Worm (Caenorhabditis elegans) whole organism, young adult: Measurements from ENCODE around the gene W04H10.2.

Experiments used
- B0019.2 ChIP-seq: fragments of 200-800 bp; sonication (Bioruptor generic); conservative IDR thresholded peaks from 2 replicates; pipeline ENCODE4 v1.3.6; 2022; ENCODE audit warnings: missing genetic modification reagents, missing genetic modification characterization, missing compliant biosample characterization
- C06A6.2 ChIP-seq: fragments of 200-800 bp; sonication (Bioruptor generic); conservative IDR thresholded peaks from 2 replicates; pipeline ENCODE4 v1.3.6; 2022; ENCODE audit warnings: missing genetic modification characterization, missing compliant biosample characterization
- C17E4.6 ChIP-seq: fragments of 200-800 bp; sonication (Bioruptor generic); IDR thresholded peaks from 2 replicates; pipeline ENCODE4 v1.3.6; 2022; ENCODE audit warnings: missing genetic modification reagents, missing genetic modification characterization, missing compliant biosample characterization
- D2030.7 ChIP-seq: fragments of 200-800 bp; sonication (Bioruptor generic); IDR thresholded peaks from 2 replicates; pipeline ENCODE4 v1.3.6; 2022; ENCODE audit warnings: missing genetic modification reagents, missing genetic modification characterization, missing compliant biosample characterization
- F23B12.7 ChIP-seq: sonication (generic microtip); optimal IDR thresholded peaks from 2 replicates; lab custom pipeline; 2017; ENCODE audit warnings: missing genetic modification characterization, mild to moderate bottlenecking, missing compliant biosample characterization, antibody characterized with exemption, moderate library complexity; ENCODE audit not compliant: insufficient read depth
- F52B5.7 ChIP-seq: sonication (generic microtip); optimal IDR thresholded peaks from 2 replicates; lab custom pipeline; 2016; ENCODE audit warnings: mild to moderate bottlenecking, missing genetic modification characterization, missing compliant biosample characterization
- Y53F4B.3 ChIP-seq: fragments of 200-800 bp; sonication (Bioruptor generic); IDR thresholded peaks from 2 replicates; pipeline ENCODE4 v1.3.6; 2022; ENCODE audit warnings: missing genetic modification reagents, missing genetic modification characterization, missing compliant biosample characterization
- Y95B8A.8 ChIP-seq: fragments of 200-800 bp; sonication (Bioruptor generic); IDR thresholded peaks from 2 replicates; pipeline ENCODE4 v1.3.6; 2022; ENCODE audit warnings: missing genetic modification reagents, missing genetic modification characterization, missing compliant biosample characterization
- akir-1 ChIP-seq: fragments of 200-800 bp; sonication (Bioruptor generic); optimal IDR thresholded peaks from 2 replicates; lab custom pipeline; 2018; ENCODE audit warnings: mild to moderate bottlenecking, missing genetic modification characterization, moderate library complexity, missing compliant biosample characterization
- ama-1 ChIP-seq, 3 experiments: fragments of 150-350 bp in 1 of 3; sonication (generic microtip) in 2 of 3; optimal IDR thresholded peaks; 2 replicates each; lab custom pipeline; 2014 to 2018; ENCODE audit warnings: missing biosample characterization in 2 of 3, missing genetic modification characterization in 2 of 3, missing genetic modification reagents in 2 of 3
- attf-6 ChIP-seq: fragments of 200-800 bp; sonication (Bioruptor generic); IDR thresholded peaks from 2 replicates; pipeline ENCODE4 v1.3.6; 2022; ENCODE audit warnings: missing genetic modification reagents, missing genetic modification characterization, missing compliant biosample characterization
- ceh-100 ChIP-seq: fragments of 200-800 bp; sonication (Bioruptor generic); IDR thresholded peaks from 2 replicates; pipeline ENCODE4 v1.3.6; 2022; ENCODE audit warnings: missing genetic modification reagents, missing genetic modification characterization, missing compliant biosample characterization
- chd-7 ChIP-seq: sonication (generic microtip); optimal IDR thresholded peaks from 2 replicates; lab custom pipeline; 2016; ENCODE audit warnings: mild to moderate bottlenecking, missing genetic modification characterization, moderate library complexity, missing compliant biosample characterization
- dpl-1 ChIP-seq: fragments of 150-350 bp; optimal IDR thresholded peaks from 2 replicates; lab custom pipeline; 2014; ENCODE audit warnings: missing biosample characterization, missing genetic modification reagents, missing genetic modification characterization
- gei-17 ChIP-seq: fragments of 200-800 bp; sonication (Bioruptor generic); optimal IDR thresholded peaks from 2 replicates; lab custom pipeline; 2018; ENCODE audit warnings: mild to moderate bottlenecking, missing genetic modification characterization, missing compliant biosample characterization
- hmg-1.2 ChIP-seq: fragments of 200-800 bp; sonication (Bioruptor generic); IDR thresholded peaks from 2 replicates; pipeline ENCODE4 v1.3.6; 2022; ENCODE audit warnings: missing genetic modification reagents, missing genetic modification characterization, missing compliant biosample characterization
- hsf-1 ChIP-seq: fragments of 200-800 bp; sonication (Bioruptor generic); IDR thresholded peaks from 2 replicates; pipeline ENCODE4 v1.3.6; 2022; ENCODE audit warnings: missing genetic modification reagents, missing genetic modification characterization, missing compliant biosample characterization
- lir-1 ChIP-seq: fragments of 200-800 bp; sonication (Bioruptor generic); conservative IDR thresholded peaks from 2 replicates; pipeline ENCODE4 v1.3.6; 2022; ENCODE audit warnings: missing genetic modification reagents, missing genetic modification characterization, missing compliant biosample characterization
- lsl-1 ChIP-seq: fragments of 200-800 bp; sonication (Bioruptor generic); optimal IDR thresholded peaks from 2 replicates; lab custom pipeline; 2018; ENCODE audit warnings: mild to moderate bottlenecking, missing genetic modification characterization, moderate library complexity, missing compliant biosample characterization
- mcd-1 ChIP-seq: fragments of 200-800 bp; sonication (Bioruptor generic); IDR thresholded peaks from 2 replicates; pipeline ENCODE4 v1.3.6; 2022; ENCODE audit warnings: missing genetic modification reagents, missing genetic modification characterization, missing compliant biosample characterization
- mes-4 ChIP-seq: sonication (generic microtip); optimal IDR thresholded peaks from 2 replicates; lab custom pipeline; 2016; ENCODE audit warnings: missing genotype, missing genetic modification characterization, missing compliant biosample characterization
- nfya-1 ChIP-seq: sonication (generic microtip); optimal IDR thresholded peaks from 2 replicates; lab custom pipeline; 2017; ENCODE audit warnings: antibody characterized with exemption, missing compliant biosample characterization, missing genetic modification characterization, borderline replicate concordance; ENCODE audit not compliant: insufficient read depth
- nhr-27 ChIP-seq: fragments of 200-800 bp; sonication (Bioruptor generic); optimal IDR thresholded peaks from 2 replicates; lab custom pipeline; 2018; ENCODE audit warnings: mild to moderate bottlenecking, missing genetic modification characterization, moderate library complexity, missing compliant biosample characterization
- nhr-80 ChIP-seq: sonication (generic microtip); optimal IDR thresholded peaks from 2 replicates; lab custom pipeline; 2016; ENCODE audit warnings: missing genetic modification characterization, missing compliant biosample characterization
- pha-4 ChIP-seq: fragments of 150-350 bp; sonication (generic microtip); optimal IDR thresholded peaks from 2 replicates; lab custom pipeline; 2014; ENCODE audit warnings: missing biosample characterization, missing genetic modification reagents, missing genetic modification characterization
- rec-8 ChIP-seq, 2 experiments: sonication (generic microtip); optimal IDR thresholded peaks; 2 replicates each; lab custom pipeline; 2016; ENCODE audit warnings: mild to moderate bottlenecking in 2 of 2, missing genetic modification characterization in 2 of 2, missing genetic modification reagents in 2 of 2, missing genotype in 2 of 2, missing biosample characterization in 1 of 2, missing compliant biosample characterization in 1 of 2, moderate library complexity in 1 of 2
- sdz-38 ChIP-seq: sonication (generic microtip); optimal IDR thresholded peaks from 2 replicates; lab custom pipeline; 2016; ENCODE audit warnings: missing genotype, missing genetic modification characterization, missing compliant biosample characterization
- snpc-4 ChIP-seq, 5 experiments: fragments of 150-350 bp in 1 of 5; sonication (generic microtip) in 4 of 5; optimal IDR thresholded peaks; 2 replicates each; lab custom pipeline; 2014 to 2018; ENCODE audit warnings: missing genetic modification characterization in 5 of 5, missing biosample characterization in 3 of 5, antibody characterized with exemption in 2 of 5, mild to moderate bottlenecking in 2 of 5, missing compliant biosample characterization in 2 of 5, missing genotype in 2 of 5, moderate library complexity in 2 of 5, missing genetic modification reagents in 1 of 5
- somi-1 ChIP-seq: fragments of 200-800 bp; sonication (Bioruptor generic); optimal IDR thresholded peaks from 2 replicates; lab custom pipeline; 2018; ENCODE audit warnings: mild to moderate bottlenecking, missing genetic modification characterization, missing compliant biosample characterization
- zim-3 ChIP-seq: sonication (generic microtip); optimal IDR thresholded peaks from 2 replicates; lab custom pipeline; 2017; ENCODE audit warnings: mild to moderate bottlenecking, missing genetic modification characterization, moderate library complexity, missing compliant biosample characterization
- ztf-18 ChIP-seq: sonication (generic microtip); optimal IDR thresholded peaks from 2 replicates; lab custom pipeline; 2016; ENCODE audit warnings: missing genotype, mild to moderate bottlenecking, missing genetic modification characterization, missing compliant biosample characterization
- ztf-6 ChIP-seq: fragments of 200-800 bp; sonication (Bioruptor generic); IDR thresholded peaks from 2 replicates; pipeline ENCODE4 v1.3.6; 2022; ENCODE audit warnings: missing genetic modification reagents, missing genetic modification characterization, missing compliant biosample characterization

The W04H10.2 gene

DNA sequence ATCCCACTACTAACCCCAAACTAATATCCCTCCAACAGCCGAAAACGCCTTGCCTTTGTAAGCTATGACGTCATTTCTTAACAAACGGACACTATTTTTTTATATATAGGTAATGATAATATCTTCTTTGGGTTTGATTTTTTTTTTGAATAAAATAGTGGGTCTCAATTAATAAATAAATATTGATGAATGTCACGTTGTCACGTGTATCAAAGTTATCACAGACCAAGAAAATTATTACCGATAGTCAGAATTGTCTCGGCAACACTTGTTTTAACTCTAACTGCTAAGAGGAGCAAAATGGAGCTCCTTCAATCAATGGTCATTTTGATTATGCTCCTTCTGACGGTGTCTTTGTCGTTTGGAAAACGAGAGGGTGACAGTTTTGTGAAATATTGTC is 28.6 kb downstream of the W04H10.2 start, which contains the start of gene T04B8.1:
Gene T04B8.1 (plus strand): TSS at position 301 of the 400 bp plus-strand sequence.
- TF ChIP-seq B0019.2 (no peak), snpc-4 (GFP tag; optimal IDR thresholded peaks at IDR 0.05; lab: Kevin White, UChicago) (no peak), snpc-4 (tag; optimal IDR thresholded peaks at IDR 0.05; lab: Kevin White, UChicago) (no peak), D2030.7 (GFP tag; lab: Robert Waterston, UW) (no peak), somi-1 (GFP tag; lab: Kevin White, UChicago) (no peak), pha-4 (no peak), attf-6 (GFP tag; lab: Robert Waterston, UW) (no peak), C06A6.2 (no peak), nhr-80 (tag; lab: Kevin White, UChicago) (no peak), chd-7 (tag; lab: Kevin White, UChicago) (no peak), mes-4 (tag; lab: Kevin White, UChicago) (no peak), Y53F4B.3 (GFP tag; lab: Robert Waterston, UW) (no peak), sdz-38 (no peak), ama-1 (optimal IDR thresholded peaks at IDR 0.05; lab: Kevin White, UChicago) (no peak), ama-1 (GFP tag; optimal IDR thresholded peaks at IDR 0.05; lab: Kevin White, UChicago) (no peak)

DNA sequence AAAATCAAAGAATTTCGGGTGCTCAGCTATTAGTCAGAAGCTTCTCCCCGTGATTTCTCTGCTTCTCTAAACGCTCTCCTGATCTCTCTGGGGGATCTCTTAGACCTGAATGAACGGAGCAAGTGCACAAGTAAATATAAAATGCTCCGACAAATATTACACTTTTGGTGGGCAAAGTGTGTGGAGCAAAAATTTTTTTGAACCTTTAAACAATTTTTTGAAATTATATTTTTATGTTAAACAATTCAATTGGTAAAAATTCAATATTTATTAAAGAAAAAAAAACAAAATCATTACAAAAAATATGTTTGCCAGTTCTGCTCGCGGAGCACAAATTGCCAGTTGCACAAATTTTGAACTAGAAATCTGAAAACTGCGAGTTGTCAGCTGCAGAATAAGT is 34.1 kb downstream of the W04H10.2 start, which contains the start of gene K07E8.6:
Gene K07E8.6 (minus strand): TSS at position 101 of the 400 bp plus-strand sequence.
- TF ChIP-seq mcd-1 (GFP tag; lab: Robert Waterston, UW) (no peak), attf-6 (GFP tag; lab: Robert Waterston, UW) (no peak), rec-8 (tag; optimal IDR thresholded peaks at IDR 0.05; lab: Kevin White, UChicago) (no peak), C17E4.6 (GFP tag; lab: Robert Waterston, UW) (no peak), gei-17 (GFP tag; lab: Kevin White, UChicago) (no peak), Y95B8A.8 (no peak), F23B12.7 (tag; lab: Kevin White, UChicago) (no peak)

DNA sequence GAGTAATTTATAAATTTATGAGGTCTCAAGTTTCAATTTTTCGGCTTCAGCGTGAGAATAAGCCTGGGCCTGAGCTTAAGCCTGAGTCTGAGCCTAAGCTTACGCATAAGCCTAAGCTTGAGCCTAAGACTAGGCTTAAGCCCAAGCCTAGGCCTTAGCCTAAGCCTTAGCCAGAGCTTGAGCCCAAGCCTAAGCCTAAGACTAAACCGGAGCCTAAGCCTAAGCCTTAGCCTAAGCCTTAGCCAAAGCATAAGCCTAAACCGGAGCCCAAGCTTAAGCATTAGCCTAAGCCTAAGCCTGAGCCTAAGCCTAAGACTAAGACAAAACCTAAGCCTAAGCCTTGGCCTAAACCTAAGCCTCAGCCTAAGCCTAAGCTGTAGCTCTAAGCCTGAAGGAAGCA is 38.4 kb downstream of the W04H10.2 start:
- TF ChIP-seq nhr-27 (tag; lab: Kevin White, UChicago) (no peak), F52B5.7 (tag; lab: Kevin White, UChicago) (no peak), ztf-6 (GFP tag; lab: Robert Waterston, UW) (no peak), ceh-100 (GFP tag; lab: Robert Waterston, UW) (no peak), nfya-1 (no peak), B0019.2 (no peak), pha-4 (no peak)

DNA sequence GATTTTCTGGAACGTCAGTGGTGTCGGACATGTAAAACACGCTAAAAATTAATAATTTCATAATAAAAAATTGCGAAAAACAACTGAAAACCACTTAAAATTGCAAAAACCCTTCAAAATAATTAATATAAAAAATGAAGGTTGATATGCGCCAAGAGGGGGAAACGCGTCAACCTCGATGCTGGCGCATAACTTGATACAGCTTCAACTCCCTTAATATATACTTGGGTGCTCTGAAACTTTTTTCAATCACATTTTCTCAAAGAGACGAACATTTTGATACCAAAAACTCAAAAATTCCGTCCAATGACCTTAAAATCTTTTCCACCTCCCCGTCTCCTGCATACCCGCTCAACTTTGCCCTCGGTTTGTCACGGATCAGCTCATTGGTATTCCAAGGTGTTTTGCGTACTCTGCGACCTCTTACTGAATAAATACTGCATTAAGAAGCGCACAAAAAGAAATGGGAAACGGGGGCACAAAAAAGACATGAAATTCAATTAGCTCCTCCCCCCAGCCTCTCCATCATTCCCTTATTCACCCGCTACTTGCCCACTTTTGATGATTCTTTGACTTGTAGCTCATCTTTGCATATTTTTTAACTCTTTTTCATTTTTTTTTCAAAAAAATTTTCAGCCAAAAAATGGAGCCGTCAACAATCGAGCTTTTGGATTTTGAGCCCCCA is 45.1 kb downstream of the W04H10.2 start, which contains the start of the genes K07E8.7 and frpr-14:
Gene K07E8.7 (minus strand): TSS at position 47 of the 685 bp plus-strand sequence.
Gene frpr-14 (plus strand): TSS at position 635 of the 685 bp plus-strand sequence.
- TF ChIP-seq mcd-1 (GFP tag; lab: Robert Waterston, UW): peak; percentile 54; the same call in 1 of the 2 replicates
- no peak for TF ChIP-seq hsf-1 (GFP tag; lab: Robert Waterston, UW)
- TF ChIP-seq lir-1 (GFP tag; lab: Robert Waterston, UW): no peak
- 0 out of 2 replicates have a peak, but pooled peaks have one; percentile 18 for TF ChIP-seq hmg-1.2 (GFP tag; lab: Robert Waterston, UW)
- peak; percentile 92 for TF ChIP-seq ztf-18 (tag; lab: Kevin White, UChicago)
- no peak for TF ChIP-seq pha-4
- TF ChIP-seq lsl-1: peak; percentile 4
- TF ChIP-seq akir-1: no peak
- TF ChIP-seq F23B12.7 (tag; lab: Kevin White, UChicago): peak; percentile 33
- TF ChIP-seq dpl-1 (GFP tag; lab: Kevin White, UChicago): no peak
- no peak for TF ChIP-seq zim-3 (tag; lab: Kevin White, UChicago)
